Worm (Caenorhabditis elegans): ENCODE measurements around the gene K06A4.2.
A peak's percentile ranks its signal among the peaks of the same experiment; 100 is the strongest.

The K06A4.2 gene

ce11 chrV:9503152-9503817 lies 19.3 kb downstream of the K06A4.2 start (continued):
- peak; percentile 77 for TF ChIP-seq C08G9.2 (tag; optimal IDR thresholded peaks at IDR 0.05)
- no peak for TF ChIP-seq unc-55 (GFP tag; optimal IDR thresholded peaks at IDR 0.05)
- peak; percentile 92 for TF ChIP-seq ceh-34 (tag; optimal IDR thresholded peaks at IDR 0.05)
- TF ChIP-seq ahr-1 (tag; optimal IDR thresholded peaks at IDR 0.05), result peak; percentile 49
- peak; percentile 87 for TF ChIP-seq ttx-3 (tag; optimal IDR thresholded peaks at IDR 0.05)
- TF ChIP-seq nfya-1 (tag; optimal IDR thresholded peaks at IDR 0.05), result peak; percentile 59
- TF ChIP-seq rnt-1 (tag; optimal IDR thresholded peaks at IDR 0.05), result peak; percentile 66
- TF ChIP-seq pha-2 (tag; optimal IDR thresholded peaks at IDR 0.05), result peak; percentile 92
- peak; percentile 46 for TF ChIP-seq ceh-9 (tag; optimal IDR thresholded peaks at IDR 0.05)
- TF ChIP-seq ceh-6 (GFP tag; optimal IDR thresholded peaks at IDR 0.05), result peak; percentile 93
- TF ChIP-seq ceh-24 (tag; optimal IDR thresholded peaks at IDR 0.05), result peak; percentile 62
- peak; percentile 59 for TF ChIP-seq hlh-8 (tag; optimal IDR thresholded peaks at IDR 0.05)
- no peak for TF ChIP-seq elt-4 (tag; optimal IDR thresholded peaks at IDR 0.05)
- peak; percentile 90 for TF ChIP-seq hlh-13 (GFP tag; optimal IDR thresholded peaks at IDR 0.05)
- TF ChIP-seq unc-42 (tag; optimal IDR thresholded peaks at IDR 0.05), result peak; percentile 84
- TF ChIP-seq pat-9 (tag; optimal IDR thresholded peaks at IDR 0.05), result peak; percentile 90
- TF ChIP-seq ceh-19 (GFP tag; optimal IDR thresholded peaks at IDR 0.05), result peak; percentile 90
- TF ChIP-seq K02D7.2 (tag; optimal IDR thresholded peaks at IDR 0.05), result peak; percentile 85
- TF ChIP-seq ref-2 (tag; optimal IDR thresholded peaks at IDR 0.05), result peak; percentile 78
- TF ChIP-seq fkh-10 (GFP tag; optimal IDR thresholded peaks at IDR 0.05), result peak; percentile 62
- TF ChIP-seq madf-2 (tag; optimal IDR thresholded peaks at IDR 0.05), result peak; percentile 81
- peak; percentile 87 for TF ChIP-seq unc-3 (GFP tag; conservative IDR thresholded peaks at IDR 0.05)
- TF ChIP-seq unc-3 (tag; optimal IDR thresholded peaks at IDR 0.05), result peak; percentile 86
- peak; percentile 71 for TF ChIP-seq K09A11.1 (tag; optimal IDR thresholded peaks at IDR 0.05; ENCODE audit: insufficient read depth)
- no peak for TF ChIP-seq ceh-22 (tag; optimal IDR thresholded peaks at IDR 0.05)
- peak; percentile 57 for TF ChIP-seq mec-3 (tag; optimal IDR thresholded peaks at IDR 0.05; ENCODE audit: borderline replicate concordance)
- TF ChIP-seq sdc-2 (tag; optimal IDR thresholded peaks at IDR 0.05), result peak; percentile 78
- TF ChIP-seq pros-1 (tag; optimal IDR thresholded peaks at IDR 0.05), result peak; percentile 15
- TF ChIP-seq pha-4 (tag; optimal IDR thresholded peaks at IDR 0.05), result no peak
- peak; percentile 45 for TF ChIP-seq pqm-1 (tag; optimal IDR thresholded peaks at IDR 0.05)
- peak; percentile 8 for TF ChIP-seq ets-4 (tag; optimal IDR thresholded peaks at IDR 0.05)

- TF ChIP-seq hlh-8 (tag; optimal IDR thresholded peaks at IDR 0.05) (no peak), C08G9.2 (tag; optimal IDR thresholded peaks at IDR 0.05) (no peak), ref-2 (tag; optimal IDR thresholded peaks at IDR 0.05) (no peak), tbx-7 (tag; optimal IDR thresholded peaks at IDR 0.05) (no peak), hlh-6 (tag; optimal IDR thresholded peaks at IDR 0.05) (no peak), fax-1 (tag; optimal IDR thresholded peaks at IDR 0.05) (no peak), unc-3 (GFP tag; conservative IDR thresholded peaks at IDR 0.05) (no peak), unc-3 (tag; optimal IDR thresholded peaks at IDR 0.05) (no peak)
Measured at ce11 chrV:9504474-9504960, 20.5 kb downstream of the K06A4.2 start, which contains the start of gene haao-1. TSS of gene haao-1 (plus strand) at chrV:9504910.

- TF ChIP-seq ceh-30 (tag; optimal IDR thresholded peaks at IDR 0.05), result no peak
- TF ChIP-seq elt-2 (tag; optimal IDR thresholded peaks at IDR 0.05), result peak; percentile 1
Measured at ce11 chrV:9506931-9507330, 22.9 kb downstream of the K06A4.2 start.

ce11 chrV:9507742-9508141 lies 23.7 kb downstream of the K06A4.2 start, which contains the start of gene acs-14:
TSS of gene acs-14 (plus strand) at chrV:9508132.
- TF ChIP-seq pqm-1 (tag; optimal IDR thresholded peaks at IDR 0.05) (no peak), lim-6 (tag; optimal IDR thresholded peaks at IDR 0.05) (no peak), dve-1 (tag; optimal IDR thresholded peaks at IDR 0.05) (no peak), ttx-3 (tag; optimal IDR thresholded peaks at IDR 0.05) (no peak), tbx-2 (tag; optimal IDR thresholded peaks at IDR 0.05) (no peak), elt-2 (tag; optimal IDR thresholded peaks at IDR 0.05) (peak; percentile 40)
